Fruit fly (Drosophila melanogaster) whole organism, pupa: Measurements from ENCODE around the gene Cdc16.
A peak's percentile ranks its signal among the peaks of the same experiment; 100 is the strongest.

Source experiments
- CG10348 ChIP-seq: fragments of 200-800 bp; sonication (Bioruptor generic); IDR thresholded peaks from 2 replicates; pipeline ENCODE4 v1.3.6; 2022; ENCODE audit warnings: missing biosample characterization, missing genetic modification characterization
- CG12605 ChIP-seq: fragments of 200-800 bp; sonication (Bioruptor generic); IDR thresholded peaks from 2 replicates; pipeline ENCODE4 v1.3.6; 2022; ENCODE audit warnings: missing biosample characterization, missing genetic modification characterization
- CG13204 ChIP-seq: fragments of 200-800 bp; sonication (Bioruptor generic); optimal IDR thresholded peaks from 2 replicates; lab custom pipeline; 2018; ENCODE audit warnings: missing biosample characterization, mild to moderate bottlenecking, missing genetic modification characterization, moderate library complexity
- CG14655 ChIP-seq: fragments of 200-800 bp; sonication (Bioruptor generic); optimal IDR thresholded peaks from 3 replicates; lab custom pipeline; 2017; ENCODE audit warnings: mild to moderate bottlenecking, missing biosample characterization, missing genetic modification reagents, missing genetic modification characterization
- CG15710 ChIP-seq: fragments of 200-800 bp; sonication (Bioruptor generic); optimal IDR thresholded peaks from 2 replicates; lab custom pipeline; 2018; ENCODE audit warnings: missing biosample characterization, mild to moderate bottlenecking, missing genetic modification characterization, moderate library complexity
- CG17806 ChIP-seq: fragments of 200-800 bp; sonication (Bioruptor generic); optimal IDR thresholded peaks from 2 replicates; lab custom pipeline; 2018; ENCODE audit warnings: missing biosample characterization, mild to moderate bottlenecking, missing genetic modification characterization, moderate library complexity
- CG32121 ChIP-seq: fragments of 200-800 bp; sonication (Bioruptor generic); IDR thresholded peaks from 2 replicates; pipeline ENCODE4 v1.3.6; 2022; ENCODE audit warnings: missing biosample characterization, missing genetic modification characterization
- CG34367 ChIP-seq: fragments of 200-800 bp; sonication (Bioruptor generic); optimal IDR thresholded peaks from 2 replicates; lab custom pipeline; 2018; ENCODE audit warnings: missing biosample characterization, mild to moderate bottlenecking, missing genetic modification characterization
- CG4496 ChIP-seq: fragments of 200-800 bp; sonication (Bioruptor generic); IDR thresholded peaks from 3 replicates; pipeline ENCODE4 v1.3.6; 2022; ENCODE audit warnings: missing biosample characterization, missing genetic modification characterization
- CG8159 ChIP-seq: fragments of 200-800 bp; sonication (Bioruptor generic); optimal IDR thresholded peaks from 3 replicates; lab custom pipeline; 2018; ENCODE audit warnings: missing biosample characterization, mild to moderate bottlenecking, missing genetic modification characterization, moderate library complexity
- CG8301 ChIP-seq: fragments of 200-800 bp; sonication (Bioruptor generic); optimal IDR thresholded peaks from 2 replicates; lab custom pipeline; 2018; ENCODE audit warnings: missing biosample characterization, mild to moderate bottlenecking, missing genetic modification characterization
- CG9948 ChIP-seq: fragments of 200-800 bp; sonication (Bioruptor generic); optimal IDR thresholded peaks from 2 replicates; lab custom pipeline; 2018; ENCODE audit warnings: missing biosample characterization, mild to moderate bottlenecking, missing genetic modification characterization, moderate library complexity
- D1 ChIP-seq: fragments of 200-800 bp; sonication (Bioruptor generic); optimal IDR thresholded peaks from 2 replicates; lab custom pipeline; 2018; ENCODE audit warnings: missing biosample characterization, mild to moderate bottlenecking, missing genetic modification characterization, moderate library complexity
- EcR ChIP-seq: fragments of 200-800 bp; sonication (Bioruptor generic); optimal IDR thresholded peaks from 3 replicates; lab custom pipeline; 2019; ENCODE audit warnings: missing biosample characterization, missing genetic modification characterization, mild to moderate bottlenecking, moderate library complexity, missing genetic modification reagents
- Ets98B ChIP-seq: fragments of 200-800 bp; sonication (Bioruptor generic); IDR thresholded peaks from 2 replicates; pipeline ENCODE4 v1.3.6; 2022; ENCODE audit warnings: missing biosample characterization, missing genetic modification characterization
- Pif1A ChIP-seq: fragments of 200-800 bp; sonication (Bioruptor generic); optimal IDR thresholded peaks from 3 replicates; lab custom pipeline; 2016; ENCODE audit warnings: missing biosample characterization, missing genetic modification characterization
- Pif1B ChIP-seq: fragments of 200-800 bp; sonication (Bioruptor generic); optimal IDR thresholded peaks from 3 replicates; lab custom pipeline; 2016; ENCODE audit warnings: missing biosample characterization, missing genetic modification characterization
- Snoo ChIP-seq: fragments of 200-800 bp; sonication (Bioruptor generic); optimal IDR thresholded peaks from 3 replicates; lab custom pipeline; 2017; ENCODE audit warnings: missing biosample characterization, mild to moderate bottlenecking, missing genetic modification characterization, inconsistent platforms
- fd96Ca ChIP-seq: fragments of 200-800 bp; sonication (Bioruptor generic); IDR thresholded peaks from 3 replicates; pipeline ENCODE4 v1.3.6; 2022; ENCODE audit warnings: missing biosample characterization, missing genetic modification characterization
- gl ChIP-seq: fragments of 200-800 bp; sonication (Bioruptor generic); optimal IDR thresholded peaks from 2 replicates; lab custom pipeline; 2018; ENCODE audit warnings: missing biosample characterization, mild to moderate bottlenecking, missing genetic modification characterization
- rn ChIP-seq: fragments of 200-800 bp; sonication (Bioruptor generic); IDR thresholded peaks from 2 replicates; pipeline ENCODE4 v1.3.6; 2022; ENCODE audit warnings: missing biosample characterization, missing genetic modification characterization

The Cdc16 gene

DNA sequence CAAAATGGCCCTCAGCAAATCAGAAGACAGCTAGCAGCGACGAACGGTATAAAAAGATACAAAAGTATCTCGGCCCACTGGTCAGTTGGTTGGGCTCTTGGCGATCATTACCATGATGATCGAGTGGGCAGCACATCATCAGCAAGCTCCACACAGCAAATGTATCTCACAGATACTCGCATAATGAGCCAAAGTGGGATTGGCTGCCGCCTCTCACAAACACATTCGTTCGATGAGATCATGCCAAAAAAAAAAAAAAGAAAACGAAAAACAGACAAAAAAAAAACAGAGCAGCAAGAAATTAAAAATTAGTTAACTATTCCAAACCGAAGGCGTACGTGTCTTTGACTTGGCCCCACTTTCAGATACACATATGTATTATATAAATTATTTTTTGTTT, 15.1 kb downstream of the Cdc16 start:
- TF ChIP-seq CG8301, result no peak
- 0 out of 2 replicates have a peak, but pooled peaks have one; percentile 13 for TF ChIP-seq CG12605 (GFP tag; lab: Robert Waterston, UW)
- no peak for TF ChIP-seq CG9948 (tag; lab: Kevin White, UChicago)
- no peak for TF ChIP-seq CG34367
- TF ChIP-seq EcR, result no peak
- no peak for TF ChIP-seq CG13204 (GFP tag; lab: Kevin White, UChicago)
- TF ChIP-seq CG14655 (GFP tag; lab: Kevin White, UChicago), result no peak
- TF ChIP-seq, all 21 proteins: peak for 1

DNA sequence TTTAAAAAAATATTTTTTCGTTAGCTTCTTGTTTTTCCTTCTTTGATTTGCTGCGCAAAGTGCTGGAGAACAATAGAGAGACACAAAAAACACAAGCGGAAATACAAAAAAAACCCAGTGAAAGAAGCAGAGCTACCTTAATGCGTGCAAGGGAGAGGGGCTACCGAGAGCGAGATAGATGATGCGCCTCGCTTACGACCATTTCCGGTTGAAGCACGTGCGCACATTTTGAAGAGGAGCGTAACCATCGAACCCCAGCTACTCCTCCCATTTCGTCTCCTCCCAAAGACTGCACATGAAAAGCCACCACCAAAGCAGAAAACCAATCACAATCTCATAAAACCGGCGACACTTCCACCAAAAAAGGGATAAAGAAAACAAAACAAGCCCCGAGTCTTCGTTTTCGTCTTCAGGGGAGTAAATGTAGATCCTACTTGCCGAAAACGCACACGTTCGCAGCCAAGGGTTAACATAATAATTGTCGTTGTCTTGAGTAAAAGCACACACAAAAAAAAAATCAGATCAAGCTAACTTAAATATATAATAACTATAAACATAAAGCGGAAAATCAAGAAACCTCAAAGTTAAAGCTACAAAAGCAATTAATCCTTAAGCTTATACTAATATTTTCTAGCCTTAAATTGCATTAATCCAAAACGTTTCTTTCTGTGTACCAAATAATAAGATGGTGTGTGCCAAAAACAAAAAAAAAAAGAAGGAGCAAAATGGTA, 16.3 kb downstream of the Cdc16 start:
- TF ChIP-seq CG8159 (tag; lab: Kevin White, UChicago), result peak; percentile 18
- TF ChIP-seq CG15710 (tag; lab: Kevin White, UChicago), result peak; percentile 6
- peak; percentile 25 for TF ChIP-seq CG14655 (GFP tag; lab: Kevin White, UChicago)
- TF ChIP-seq EcR, result no peak
- TF ChIP-seq Snoo, result peak; percentile 28

DNA sequence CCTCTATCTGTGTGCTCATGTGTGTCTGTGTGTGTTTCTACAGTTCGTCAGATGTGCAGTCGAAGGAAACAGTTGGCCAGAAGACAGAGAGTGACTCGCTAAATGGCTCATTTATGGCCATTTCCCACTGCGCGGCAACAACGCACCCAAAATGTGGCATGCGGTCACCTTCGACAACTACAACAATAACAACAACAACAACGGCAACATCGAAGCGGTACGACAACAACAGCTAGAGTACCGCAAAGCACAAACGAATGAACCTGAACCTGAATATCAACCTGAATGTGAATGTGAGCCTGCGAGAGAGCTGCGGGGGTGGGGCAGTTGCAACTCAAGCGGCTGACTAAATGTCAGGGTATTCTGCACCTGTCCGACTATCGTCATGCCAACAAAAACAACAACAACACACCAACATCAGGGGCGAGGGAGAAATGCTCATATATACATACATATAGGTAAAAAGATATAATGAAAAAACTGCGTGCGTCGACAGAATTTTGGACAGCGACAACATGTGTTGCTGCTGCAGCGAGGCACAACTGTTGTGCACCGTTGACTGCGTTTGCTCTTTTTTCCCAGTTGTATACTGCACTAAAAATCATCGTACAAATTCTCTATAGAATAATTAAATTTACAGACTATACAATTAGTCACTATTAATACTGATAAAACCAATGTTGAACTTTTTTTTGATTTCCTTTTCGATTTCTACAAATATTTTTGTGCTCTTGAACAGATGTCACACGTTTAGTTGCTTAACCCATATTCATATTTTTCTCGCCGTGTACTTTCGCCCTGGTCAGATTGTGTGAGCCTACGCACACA, 19.3 kb downstream of the Cdc16 start:
- TF ChIP-seq CG17806 (tag; lab: Kevin White, UChicago) (no peak), CG12605 (GFP tag; lab: Robert Waterston, UW) (no peak), CG4496 (GFP tag; lab: Robert Waterston, UW) (no peak), CG9948 (tag; lab: Kevin White, UChicago) (no peak), CG8301 (no peak), D1 (tag; lab: Kevin White, UChicago) (no peak), Ets98B (GFP tag; lab: Robert Waterston, UW) (no peak), Snoo (no peak), CG34367 (peak; percentile 24), EcR (no peak), CG10348 (GFP tag; lab: Robert Waterston, UW) (no peak), CG13204 (GFP tag; lab: Kevin White, UChicago) (no peak), CG14655 (GFP tag; lab: Kevin White, UChicago) (peak; percentile 27), Pif1B (GFP tag; lab: Kevin White, UChicago) (peak; percentile 28), fd96Ca (GFP tag; lab: Robert Waterston, UW) (no peak), Pif1A (GFP tag; lab: Kevin White, UChicago) (no peak), rn (GFP tag; lab: Robert Waterston, UW) (no peak), CG32121 (GFP tag; lab: Robert Waterston, UW) (no peak), CG8159 (tag; lab: Kevin White, UChicago) (no peak), CG15710 (tag; lab: Kevin White, UChicago) (peak; percentile 30), gl (tag; lab: Kevin White, UChicago) (no peak)

DNA sequence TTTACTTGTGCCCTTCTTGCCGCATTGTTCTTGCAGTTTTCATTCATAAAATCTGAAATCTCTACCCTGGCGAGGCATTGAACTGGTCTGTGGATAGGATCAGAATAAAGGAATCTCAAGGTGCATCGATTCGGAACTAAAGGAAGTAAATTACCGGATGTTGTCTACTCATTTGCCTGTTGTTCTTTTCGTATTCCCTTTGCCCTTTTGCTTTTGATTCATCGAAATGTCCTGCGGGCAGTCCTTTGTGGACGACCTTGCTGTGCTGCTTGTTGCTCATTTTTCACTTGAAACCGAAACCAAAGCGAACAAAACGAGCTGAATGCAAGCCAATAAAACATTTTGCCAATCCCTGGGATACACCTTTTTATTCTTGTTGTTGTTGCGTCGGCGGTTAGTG, 20.3 kb downstream of the Cdc16 start:
- TF ChIP-seq gl (tag; lab: Kevin White, UChicago) (no peak), fd96Ca (GFP tag; lab: Robert Waterston, UW) (no peak)

DNA sequence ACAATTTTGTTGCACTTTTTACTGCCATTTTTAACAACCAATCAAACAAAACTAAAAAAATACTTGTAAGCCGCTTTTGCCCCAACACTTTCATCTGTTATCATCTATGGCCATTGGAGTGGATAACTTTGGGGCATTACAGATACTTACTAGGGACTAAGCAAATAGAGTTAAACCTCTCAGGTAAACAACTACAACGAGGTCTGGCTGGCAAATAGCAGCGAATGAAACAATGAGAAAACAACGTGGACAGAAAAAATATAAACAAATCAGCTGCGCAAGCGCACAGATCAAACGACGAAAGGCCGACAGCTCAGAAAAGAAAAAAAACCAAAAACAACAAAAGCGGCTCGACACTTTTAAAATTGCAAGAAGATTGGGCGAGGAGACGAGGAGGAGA, 21.2 kb downstream of the Cdc16 start:
- no peak for TF ChIP-seq CG32121 (GFP tag; lab: Robert Waterston, UW)
- TF ChIP-seq gl (tag; lab: Kevin White, UChicago), result no peak
- TF ChIP-seq CG17806 (tag; lab: Kevin White, UChicago), result no peak

DNA sequence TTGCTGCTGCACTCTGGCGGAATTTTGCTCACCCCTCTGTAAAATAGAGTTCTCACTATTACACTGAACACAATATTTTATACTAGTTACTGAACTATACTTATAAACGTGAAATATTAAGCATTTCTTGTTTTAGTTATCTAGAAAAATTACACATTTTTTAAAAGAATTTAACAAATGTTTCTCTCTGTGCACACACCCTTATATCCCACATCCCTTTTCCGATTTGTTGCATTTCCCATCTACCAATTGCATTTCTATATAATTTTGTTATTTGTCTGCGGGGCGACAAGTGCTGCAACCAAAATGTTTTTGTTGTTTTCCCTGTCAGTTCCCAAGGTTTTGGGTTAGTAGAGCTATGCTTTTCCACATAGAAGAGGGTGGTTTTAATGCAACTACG, 22.3 kb downstream of the Cdc16 start:
- TF ChIP-seq EcR, result no peak
- no peak for TF ChIP-seq CG9948 (tag; lab: Kevin White, UChicago)
- TF ChIP-seq CG8159 (tag; lab: Kevin White, UChicago), result peak; percentile 11
- no peak for TF ChIP-seq CG14655 (GFP tag; lab: Kevin White, UChicago)
- no peak for TF ChIP-seq CG34367

DNA sequence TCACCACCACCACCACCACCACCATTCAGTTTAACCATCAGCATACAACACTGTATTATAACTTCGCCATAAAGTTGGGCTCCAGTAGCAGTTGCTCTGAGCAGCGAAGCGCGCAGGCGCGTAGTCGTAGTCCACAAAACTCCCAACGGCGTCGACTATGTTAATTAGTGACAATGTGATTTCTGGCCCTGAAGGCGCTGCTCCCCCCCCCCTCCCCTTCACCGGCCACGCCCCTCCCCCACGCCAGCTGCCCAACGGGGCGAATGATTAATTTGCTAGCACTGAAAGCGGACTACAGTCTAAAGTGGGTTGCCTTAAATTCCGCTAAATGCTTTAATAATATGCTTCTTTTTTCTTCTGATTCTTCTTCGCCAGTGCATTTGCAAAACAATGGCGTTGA, 25.8 kb downstream of the Cdc16 start:
- TF ChIP-seq CG4496 (GFP tag; lab: Robert Waterston, UW) (0 out of 3 replicates have a peak, but pooled peaks have one; percentile 17), CG9948 (tag; lab: Kevin White, UChicago) (no peak)
- TF ChIP-seq, all 21 proteins: peak for 1
